Fruit fly (Drosophila melanogaster): ENCODE results near the gene Cox10.

Cox10 gene

dm6 chr2L:10306518-10307260 lies 24.6 kb upstream of the Cox10 start, which contains the start of the genes CG5390 and CG4968 (continued):
- no peak for TF ChIP-seq CG14860 (GFP tag; IDR thresholded peaks at IDR 0.05; ENCODE audit: partially characterized antibody)
- peak; percentile 55 for TF ChIP-seq slou (GFP tag; optimal IDR thresholded peaks at IDR 0.05)
- TF ChIP-seq CG31224 (GFP tag; IDR thresholded peaks at IDR 0.05), result peak; percentile 45; the same call in 1 of the 2 replicates
- TF ChIP-seq en (GFP tag; optimal IDR thresholded peaks at IDR 0.05), result no peak
- TF ChIP-seq CG10959 (GFP tag; IDR thresholded peaks at IDR 0.05), result no peak
- TF ChIP-seq salm (tag; optimal IDR thresholded peaks at IDR 0.05), result peak; percentile 58
- TF ChIP-seq Sox102F (GFP tag; optimal IDR thresholded peaks at IDR 0.05), result no peak
- peak; percentile 71 for TF ChIP-seq CG7556 (GFP tag; optimal IDR thresholded peaks at IDR 0.05)
- TF ChIP-seq bsh (GFP tag; optimal IDR thresholded peaks at IDR 0.05), result peak in 1 of 2 experiments; percentile 74
- TF ChIP-seq fd64A (GFP tag; optimal IDR thresholded peaks at IDR 0.05), result no peak
- TF ChIP-seq inv (GFP tag; IDR thresholded peaks at IDR 0.05; ENCODE audit: partially characterized antibody), result no peak
- TF ChIP-seq H15 (GFP tag; IDR thresholded peaks at IDR 0.05), result peak; percentile 45; the same call in 1 of the 3 replicates
- no peak for TF ChIP-seq Blimp-1 (GFP tag; optimal IDR thresholded peaks at IDR 0.05)
- peak in 1 of 2 experiments; percentile 20 for TF ChIP-seq Hr78 (GFP tag; optimal IDR thresholded peaks at IDR 0.05)
- TF ChIP-seq CG2120 (GFP tag; optimal IDR thresholded peaks at IDR 0.05), result peak; percentile 75
- peak; percentile 86 for TF ChIP-seq Drgx (GFP tag; IDR thresholded peaks at IDR 0.05)
- peak; percentile 20 for TF ChIP-seq mirr (GFP tag; optimal IDR thresholded peaks at IDR 0.05)
- TF ChIP-seq CG31441 (GFP tag; IDR thresholded peaks at IDR 0.05), result peak; percentile 80; the same call in 1 of the 2 replicates
- TF ChIP-seq CG9215 (GFP tag; IDR thresholded peaks at IDR 0.05), result no peak
- no peak for TF ChIP-seq Tbp (GFP tag; optimal IDR thresholded peaks at IDR 0.05)
- TF ChIP-seq CG2875 (GFP tag; optimal IDR thresholded peaks at IDR 0.05), result no peak
- TF ChIP-seq CG3065 (GFP tag; optimal IDR thresholded peaks at IDR 0.05), result no peak
- peak; percentile 49 for TF ChIP-seq Ssrp (tag; optimal IDR thresholded peaks at IDR 0.05)
- TF ChIP-seq CG34224 (GFP tag; IDR thresholded peaks at IDR 0.05; ENCODE audit: partially characterized antibody), result peak; percentile 51; the same call in 2 of the 3 replicates
- TF ChIP-seq CG6254 (GFP tag; optimal IDR thresholded peaks at IDR 0.05), result peak; percentile 59
- no peak for TF ChIP-seq gt (GFP tag; IDR thresholded peaks at IDR 0.05)
- no peak for TF ChIP-seq CG9876 (GFP tag; optimal IDR thresholded peaks at IDR 0.05)
- TF ChIP-seq ssp (GFP tag; IDR thresholded peaks at IDR 0.05), result 0 out of 2 replicates have a peak, but pooled peaks have one; percentile 17
- peak; percentile 20 for TF ChIP-seq CG4820 (GFP tag; optimal IDR thresholded peaks at IDR 0.05)
- peak; percentile 85 for TF ChIP-seq CG12391 (tag; optimal IDR thresholded peaks at IDR 0.05)
- TF ChIP-seq CG1602 (GFP tag; optimal IDR thresholded peaks at IDR 0.05), result peak; percentile 8
- TF ChIP-seq Usf (GFP tag; optimal IDR thresholded peaks at IDR 0.05), result no peak
- peak; percentile 52 for TF ChIP-seq Hr3 (GFP tag; optimal IDR thresholded peaks at IDR 0.05)
- no peak for TF ChIP-seq fru (optimal IDR thresholded peaks at IDR 0.05)
- peak; percentile 19 for TF ChIP-seq CG18011 (GFP tag; optimal IDR thresholded peaks at IDR 0.05)
- TF ChIP-seq GATAe (GFP tag; conservative IDR thresholded peaks at IDR 0.05), result no peak
- peak; percentile 57 for TF ChIP-seq CG4424 (GFP tag; optimal IDR thresholded peaks at IDR 0.05)
- TF ChIP-seq ewg (GFP tag; optimal IDR thresholded peaks at IDR 0.05), result peak; percentile 38
- no peak for TF ChIP-seq ara (GFP tag; IDR thresholded peaks at IDR 0.05)
- no peak for TF ChIP-seq CG10565 (GFP tag; optimal IDR thresholded peaks at IDR 0.05)
- no peak for TF ChIP-seq Poxn (GFP tag; IDR thresholded peaks at IDR 0.05)
- TF ChIP-seq toy (GFP tag; IDR thresholded peaks at IDR 0.05), result no peak
- TF ChIP-seq eyg (GFP tag; optimal IDR thresholded peaks at IDR 0.05), result no peak
- TF ChIP-seq maf-S (GFP tag; optimal IDR thresholded peaks at IDR 0.05), result no peak
- no peak for TF ChIP-seq kah (GFP tag; optimal IDR thresholded peaks at IDR 0.05)
- no peak for TF ChIP-seq CG1792 (GFP tag; optimal IDR thresholded peaks at IDR 0.05)
- TF ChIP-seq B-H1 (GFP tag; IDR thresholded peaks at IDR 0.05), result peak; percentile 34; the same call in 1 of the 3 replicates
- TF ChIP-seq CG8388 (GFP tag; optimal IDR thresholded peaks at IDR 0.05), result peak; percentile 64
- TF ChIP-seq CG13123 (GFP tag; optimal IDR thresholded peaks at IDR 0.05), result peak; percentile 14
- TF ChIP-seq ERR (GFP tag; optimal IDR thresholded peaks at IDR 0.05), result no peak

Data from whole organism, embryonic.